Worm (Caenorhabditis elegans): ENCODE data around the gene clec-230.

clec-230 gene

ce11 chrV:15352376-15352775 lies 3.4 kb upstream of the clec-230 start, which contains the start of gene srx-58:
TSS of gene srx-58 (plus strand) at chrV:15352676.
- TF ChIP-seq sptf-2 (GFP tag; optimal IDR thresholded peaks at IDR 0.05) (no peak), xnd-1 (tag; optimal IDR thresholded peaks at IDR 0.05) (no peak), tlf-1 (GFP tag; optimal IDR thresholded peaks at IDR 0.05) (no peak), chd-7 (tag; optimal IDR thresholded peaks at IDR 0.05) (no peak), rcor-1 (GFP tag; IDR thresholded peaks at IDR 0.05) (no peak), C06A6.2 (GFP tag; conservative IDR thresholded peaks at IDR 0.05) (no peak), ama-1 (optimal IDR thresholded peaks at IDR 0.05) (no peak), ama-1 (GFP tag; optimal IDR thresholded peaks at IDR 0.05) (no peak), Y79H2A.3 (GFP tag; conservative IDR thresholded peaks at IDR 0.05) (no peak)

ce11 chrV:15350615-15351014 lies 1.7 kb upstream of the clec-230 start, which contains the start of gene clec-231:
TSS of gene clec-231 (minus strand) at chrV:15350715.
- TF ChIP-seq sdz-38 (tag; optimal IDR thresholded peaks at IDR 0.05) (no peak), ceh-40 (GFP tag; IDR thresholded peaks at IDR 0.05) (no peak), nfyb-1 (GFP tag; IDR thresholded peaks at IDR 0.05) (no peak), ztf-18 (tag; optimal IDR thresholded peaks at IDR 0.05) (no peak), chd-7 (tag; optimal IDR thresholded peaks at IDR 0.05) (no peak), hsf-1 (GFP tag; IDR thresholded peaks at IDR 0.05) (no peak), hmg-20 (GFP tag; IDR thresholded peaks at IDR 0.05) (no peak), Y79H2A.3 (GFP tag; conservative IDR thresholded peaks at IDR 0.05) (no peak), let-526 (GFP tag; IDR thresholded peaks at IDR 0.05) (no peak), hrde-1 (tag; optimal IDR thresholded peaks at IDR 0.05; ENCODE audit: borderline replicate concordance) (no peak), Y53F4B.3 (GFP tag; IDR thresholded peaks at IDR 0.05) (no peak), Y53G8AR.9 (GFP tag; conservative IDR thresholded peaks at IDR 0.05) (no peak), ceh-27 (GFP tag; optimal IDR thresholded peaks at IDR 0.05) (no peak), nhr-90 (tag; optimal IDR thresholded peaks at IDR 0.05) (no peak), ceh-58 (GFP tag; IDR thresholded peaks at IDR 0.05) (no peak), zfh-2 (GFP tag; conservative IDR thresholded peaks at IDR 0.05) (no peak)

ce11 chrV:15347292-15347691 lies 1.7 kb downstream of the clec-230 start, which contains the start of gene C29F3.3:
TSS of gene C29F3.3 (minus strand) at chrV:15347392.
- no peak for TF ChIP-seq nhr-179 (tag; optimal IDR thresholded peaks at IDR 0.05)
- TF ChIP-seq mcd-1 (GFP tag; IDR thresholded peaks at IDR 0.05), result no peak
- TF ChIP-seq nhr-90 (tag; optimal IDR thresholded peaks at IDR 0.05), result no peak
- TF ChIP-seq mes-4 (tag; optimal IDR thresholded peaks at IDR 0.05), result no peak
- TF ChIP-seq attf-3 (GFP tag; conservative IDR thresholded peaks at IDR 0.05), result no peak
- TF ChIP-seq ztf-6 (GFP tag; IDR thresholded peaks at IDR 0.05), result no peak
- no peak for TF ChIP-seq ceh-79 (tag; optimal IDR thresholded peaks at IDR 0.05)
- TF ChIP-seq dpl-1 (GFP tag; optimal IDR thresholded peaks at IDR 0.05), result no peak
- no peak for TF ChIP-seq ama-1 (optimal IDR thresholded peaks at IDR 0.05)
- TF ChIP-seq ama-1 (GFP tag; optimal IDR thresholded peaks at IDR 0.05), result no peak
- TF ChIP-seq F23B12.7 (tag; optimal IDR thresholded peaks at IDR 0.05; ENCODE audit: insufficient read depth), result no peak
- no peak for TF ChIP-seq C17E4.6 (GFP tag; IDR thresholded peaks at IDR 0.05)
- no peak for TF ChIP-seq zim-3 (tag; optimal IDR thresholded peaks at IDR 0.05)
- TF ChIP-seq T07F8.4 (tag; optimal IDR thresholded peaks at IDR 0.05), result no peak
- no peak for TF ChIP-seq ets-4 (GFP tag; optimal IDR thresholded peaks at IDR 0.05)
- no peak for TF ChIP-seq hlh-26 (GFP tag; conservative IDR thresholded peaks at IDR 0.05)
- TF ChIP-seq let-607 (tag; optimal IDR thresholded peaks at IDR 0.05), result no peak

Data from whole organism, young adult.